Fruit fly (Drosophila melanogaster) whole organism: Measurements from ENCODE around the gene dmrt99B.

Experiments used
- psq ChIP-seq: fragments of >200 bp; optimal IDR thresholded peaks from 2 replicates; lab custom pipeline; 2017
- usp ChIP-seq: fragments of >200 bp; optimal IDR thresholded peaks from 2 replicates; lab custom pipeline; 2017; ENCODE audit warnings: missing biosample characterization, missing genetic modification characterization, mixed read lengths

DNA sequence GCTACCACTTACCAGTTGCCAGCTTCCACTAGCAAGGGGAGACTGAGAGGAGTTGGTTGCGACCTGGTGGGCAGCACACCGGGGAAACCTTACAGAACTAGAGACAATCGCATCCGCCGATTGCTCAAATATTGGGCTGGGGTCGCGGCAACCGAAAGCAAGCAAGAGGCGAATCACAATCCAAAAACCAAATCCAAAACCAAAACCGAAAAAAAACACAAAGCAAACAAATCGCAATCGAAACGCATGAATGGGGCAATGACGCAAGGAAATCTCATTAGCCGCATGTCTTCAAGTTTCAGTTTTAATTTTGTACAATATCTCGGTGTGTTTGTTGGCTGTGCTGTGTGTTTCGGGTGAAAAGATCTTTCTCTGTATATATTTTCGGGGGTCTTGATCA, 3.2 kb upstream of the dmrt99B start, which contains the start of gene Obp99c:
- TF ChIP-seq usp (GFP tag; lab: Kevin White, UChicago) (no peak), psq (lab: Kevin White, UChicago) (no peak)
